Worm (Caenorhabditis elegans) whole organism, L1 larva: ENCODE data around the gene ZK180.7.

Experiments
- ces-1 ChIP-seq: fragments of 150-350 bp; optimal IDR thresholded peaks from 2 replicates; lab custom pipeline; 2014; ENCODE audit warnings: missing biosample characterization, missing genetic modification reagents, missing genetic modification characterization
- efl-3 ChIP-seq: fragments of 200-800 bp; sonication (Bioruptor generic); optimal IDR thresholded peaks from 2 replicates; lab custom pipeline; 2018; ENCODE audit warnings: mild to moderate bottlenecking, missing genetic modification characterization, missing compliant biosample characterization
- elt-2 ChIP-seq: sonication (generic microtip); optimal IDR thresholded peaks from 2 replicates; lab custom pipeline; 2016; ENCODE audit warnings: missing genetic modification characterization, mild to moderate bottlenecking, inconsistent platforms, missing compliant biosample characterization, missing genetic modification reagents
- pag-3 ChIP-seq: sonication (generic microtip); optimal IDR thresholded peaks from 2 replicates; lab custom pipeline; 2017; ENCODE audit warnings: missing genetic modification characterization, mild to moderate bottlenecking, missing compliant biosample characterization, antibody characterized with exemption, borderline replicate concordance; ENCODE audit not compliant: insufficient read depth

DNA sequence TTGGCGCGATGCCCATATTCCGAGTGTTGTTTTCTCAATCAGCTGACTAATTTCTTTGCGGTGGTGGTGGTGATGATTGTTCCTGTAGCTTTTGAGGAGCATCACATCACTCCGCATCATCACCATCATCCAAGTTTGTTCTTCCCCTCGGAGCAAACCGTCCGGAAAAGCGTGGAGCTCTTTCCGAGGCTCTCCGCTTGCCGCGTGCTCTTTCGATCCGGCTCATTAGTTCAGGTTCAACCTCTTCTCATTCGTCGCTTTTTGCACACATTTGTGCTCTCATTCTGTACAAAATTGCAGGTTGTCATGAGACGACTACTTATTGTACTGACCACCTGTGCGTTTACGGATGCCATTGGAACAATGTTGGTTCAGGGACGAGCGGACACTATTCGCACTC, 25.2 kb upstream of the ZK180.7 start, which contains the start of gene M01H9.5:
- TF ChIP-seq ces-1, result no peak
- no peak for TF ChIP-seq efl-3
- TF ChIP-seq elt-2 (tag; lab: Kevin White, UChicago), result no peak
- no peak for TF ChIP-seq pag-3
